Fruit fly (Drosophila melanogaster): Measurements from ENCODE around the gene CG7394.
A peak's percentile ranks its signal among the peaks of the same experiment; 100 is the strongest.

CG7394 gene

dm6 chr3L:11555662-11556460 lies 5.9 kb upstream of the CG7394 start (continued):
- TF ChIP-seq CG3163 (GFP tag; optimal IDR thresholded peaks at IDR 0.05) = no peak
- peak; percentile 69 for TF ChIP-seq CG33557 (GFP tag; optimal IDR thresholded peaks at IDR 0.05)
- TF ChIP-seq gfzf (GFP tag; optimal IDR thresholded peaks at IDR 0.05) = no peak
- peak; percentile 79 for TF ChIP-seq Meics (GFP tag; optimal IDR thresholded peaks at IDR 0.05)
- no peak for TF ChIP-seq CG12219 (GFP tag; optimal IDR thresholded peaks at IDR 0.05)
- TF ChIP-seq CG2875 (GFP tag; optimal IDR thresholded peaks at IDR 0.05) = peak; percentile 61
- no peak for TF ChIP-seq CG17912 (GFP tag; optimal IDR thresholded peaks at IDR 0.05)
- TF ChIP-seq ranshi (GFP tag; IDR thresholded peaks at IDR 0.05) = peak; percentile 62; the same call in 1 of the 2 replicates
- TF ChIP-seq stc (GFP tag; IDR thresholded peaks at IDR 0.05) = peak; percentile 77; the same call in 1 of the 2 replicates
- peak in 1 of 2 experiments; percentile 0 for TF ChIP-seq crp (GFP tag; optimal IDR thresholded peaks at IDR 0.05)
- TF ChIP-seq CG16863 (GFP tag; optimal IDR thresholded peaks at IDR 0.05) = peak; percentile 39
- TF ChIP-seq az2 (GFP tag; optimal IDR thresholded peaks at IDR 0.05) = peak; percentile 53
- TF ChIP-seq da (GFP tag; optimal IDR thresholded peaks at IDR 0.05) = peak; percentile 31
- peak; percentile 58 for TF ChIP-seq bcd (GFP tag; optimal IDR thresholded peaks at IDR 0.05)
- peak; percentile 57 for TF ChIP-seq CG9932 (GFP tag; IDR thresholded peaks at IDR 0.05)
- TF ChIP-seq B-H2 (GFP tag; optimal IDR thresholded peaks at IDR 0.05) = peak; percentile 27
- TF ChIP-seq CG2889 (GFP tag; IDR thresholded peaks at IDR 0.05) = no peak
- TF ChIP-seq CG10543 (GFP tag; optimal IDR thresholded peaks at IDR 0.05) = peak; percentile 86
- TF ChIP-seq CG1529 (GFP tag; optimal IDR thresholded peaks at IDR 0.05) = peak; percentile 61
- TF ChIP-seq CG30431 (GFP tag; optimal IDR thresholded peaks at IDR 0.05) = no peak
- TF ChIP-seq odd (GFP tag; optimal IDR thresholded peaks at IDR 0.05) = peak; percentile 72
- peak; percentile 46; the same call in 1 of the 2 replicates for TF ChIP-seq wdn (GFP tag; IDR thresholded peaks at IDR 0.05)
- peak in 1 of 3 experiments; percentile 85 for TF ChIP-seq lola (GFP tag; optimal IDR thresholded peaks at IDR 0.05)
- TF ChIP-seq CG15601 (tag; optimal IDR thresholded peaks at IDR 0.05) = peak; percentile 84
- peak; percentile 69 for TF ChIP-seq CG17385 (GFP tag; optimal IDR thresholded peaks at IDR 0.05)
- no peak for TF ChIP-seq Usf (GFP tag; optimal IDR thresholded peaks at IDR 0.05)
- TF ChIP-seq BEAF-32 (GFP tag; optimal IDR thresholded peaks at IDR 0.05) = no peak
- TF ChIP-seq NC2β (GFP tag; optimal IDR thresholded peaks at IDR 0.05) = peak; percentile 27
- TF ChIP-seq sc (optimal IDR thresholded peaks at IDR 0.05) = no peak
- peak; percentile 71 for TF ChIP-seq sc (GFP tag; optimal IDR thresholded peaks at IDR 0.05)
- TF ChIP-seq CG15696 (tag; optimal IDR thresholded peaks at IDR 0.05) = peak; percentile 65
- TF ChIP-seq CG4617 (GFP tag; optimal IDR thresholded peaks at IDR 0.05; ENCODE audit: borderline replicate concordance) = peak; percentile 19
- TF ChIP-seq lov (optimal IDR thresholded peaks at IDR 0.05) = no peak
- peak; percentile 38; the same call in 1 of the 3 replicates for TF ChIP-seq lov (GFP tag; IDR thresholded peaks at IDR 0.05)
- peak; percentile 23 for TF ChIP-seq chn (GFP tag; optimal IDR thresholded peaks at IDR 0.05)
- no peak for TF ChIP-seq CG7745 (tag; optimal IDR thresholded peaks at IDR 0.05)
- TF ChIP-seq CG17328 (GFP tag; IDR thresholded peaks at IDR 0.05) = peak; percentile 45
- TF ChIP-seq CG18619 (GFP tag; optimal IDR thresholded peaks at IDR 0.05) = peak; percentile 62
- peak; percentile 77 for TF ChIP-seq Oli (tag; optimal IDR thresholded peaks at IDR 0.05)
- TF ChIP-seq Gug (GFP tag; IDR thresholded peaks at IDR 0.05) = no peak
- peak; percentile 18 for TF ChIP-seq Sry-δ (GFP tag; optimal IDR thresholded peaks at IDR 0.05)
- TF ChIP-seq Fer1 (GFP tag; optimal IDR thresholded peaks at IDR 0.05) = peak; percentile 41
- peak; percentile 57 for TF ChIP-seq Hsf (GFP tag; optimal IDR thresholded peaks at IDR 0.05)
- peak; percentile 90 for TF ChIP-seq dmrt99B (tag; optimal IDR thresholded peaks at IDR 0.05)
- no peak for TF ChIP-seq ftz-f1 (GFP tag; optimal IDR thresholded peaks at IDR 0.05)
- peak; percentile 50 for TF ChIP-seq CG1603 (tag; optimal IDR thresholded peaks at IDR 0.05)
- TF ChIP-seq Sox100B (GFP tag; optimal IDR thresholded peaks at IDR 0.05) = peak; percentile 79
- 0 out of 3 replicates have a peak, but pooled peaks have one; percentile 33 for TF ChIP-seq H15 (GFP tag; IDR thresholded peaks at IDR 0.05)
- TF ChIP-seq sqz (GFP tag; optimal IDR thresholded peaks at IDR 0.05) = peak; percentile 9

Data from whole organism, embryonic.